Worm (Caenorhabditis elegans) whole organism, L4 larva: ENCODE results near the gene F54E4.4.

Experiments used
- egl-43 ChIP-seq: fragments of 200-800 bp; sonication (Bioruptor generic); IDR thresholded peaks from 2 replicates; pipeline ENCODE4 v1.3.6; 2022; ENCODE audit warnings: missing genetic modification reagents, missing genetic modification characterization, missing compliant biosample characterization
- hlh-30 ChIP-seq: sonication (generic microtip); optimal IDR thresholded peaks from 2 replicates; lab custom pipeline; 2017; ENCODE audit warnings: antibody characterized with exemption, mild to moderate bottlenecking, missing genetic modification characterization, missing compliant biosample characterization; ENCODE audit not compliant: insufficient read depth
- hmg-1.1 ChIP-seq: fragments of 200-800 bp; sonication (Bioruptor generic); IDR thresholded peaks from 2 replicates; pipeline ENCODE4 v1.3.6; 2022; ENCODE audit warnings: missing genetic modification reagents, missing genetic modification characterization, missing compliant biosample characterization
- mdl-1 ChIP-seq, 2 experiments: fragments of 150-350 bp in 1 of 2; sonication (generic microtip) in 1 of 2; optimal IDR thresholded peaks; 2 replicates each; lab custom pipeline; 2014 to 2017; ENCODE audit warnings: missing biosample characterization in 2 of 2, missing genetic modification characterization in 2 of 2
- php-3 ChIP-seq: fragments of 200-800 bp; sonication (Bioruptor generic); IDR thresholded peaks from 2 replicates; pipeline ENCODE4 v1.3.6; 2022; ENCODE audit warnings: missing genetic modification reagents, missing genetic modification characterization, missing compliant biosample characterization
- snpc-4 ChIP-seq: fragments of 150-350 bp; optimal IDR thresholded peaks from 2 replicates; lab custom pipeline; 2014; ENCODE audit warnings: missing biosample characterization, missing genetic modification characterization

- TF ChIP-seq hmg-1.1 (GFP tag; lab: Robert Waterston, UW), result no peak
- no peak for TF ChIP-seq snpc-4
- TF ChIP-seq egl-43 (GFP tag; lab: Robert Waterston, UW), result no peak
- no peak for TF ChIP-seq mdl-1 (tag; optimal IDR thresholded peaks at IDR 0.05; lab: Kevin White, UChicago)
- TF ChIP-seq hlh-30, result no peak
- TF ChIP-seq php-3 (GFP tag; lab: Robert Waterston, UW), result no peak
Measured at ce11 chrX:14628816-14629215, 16.5 kb downstream of the F54E4.4 start, which contains the start of gene F54E4.2.
